Fruit fly (Drosophila melanogaster) whole organism: ENCODE results near the gene Polr1C.

ENCODE experiments used
- CG8478 ChIP-seq: fragments of >200 bp; optimal IDR thresholded peaks from 2 replicates; lab custom pipeline; 2018; ENCODE audit warnings: inconsistent platforms
- EcR ChIP-seq, 2 experiments: fragments of >200 bp; optimal IDR thresholded peaks; 2 replicates each; lab custom pipeline; 2017; ENCODE audit warnings: missing biosample characterization in 2 of 2, missing genetic modification characterization in 2 of 2, missing genetic modification reagents in 2 of 2
- pan ChIP-seq: fragments of >200 bp; optimal IDR thresholded peaks from 2 replicates; lab custom pipeline; 2017
- usp ChIP-seq: fragments of >200 bp; optimal IDR thresholded peaks from 2 replicates; lab custom pipeline; 2017; ENCODE audit warnings: missing biosample characterization, missing genetic modification characterization, mixed read lengths

dm6 chr2L:4965420-4965819 is 3.4 kb upstream of the Polr1C start, which contains the start of gene CG34125:
- TF ChIP-seq CG8478 (lab: Kevin White, UChicago) (no peak), pan (no peak), usp (GFP tag; lab: Kevin White, UChicago) (no peak), EcR (GFP tag; optimal IDR thresholded peaks at IDR 0.05; lab: Kevin White, UChicago) (no peak)
